Worm (Caenorhabditis elegans) whole organism, young adult: ENCODE measurements around the gene marg-1.
A peak's percentile ranks its signal among the peaks of the same experiment; 100 is the strongest.

ENCODE experiments used
- F10E7.11 ChIP-seq: sonication (generic microtip); optimal IDR thresholded peaks from 2 replicates; lab custom pipeline; 2017; ENCODE audit warnings: mild to moderate bottlenecking, missing genetic modification characterization, moderate library complexity, missing compliant biosample characterization
- F55B11.4 ChIP-seq: sonication (generic microtip); optimal IDR thresholded peaks from 2 replicates; lab custom pipeline; 2016; ENCODE audit warnings: missing compliant biosample characterization, missing genetic modification characterization, borderline replicate concordance; ENCODE audit not compliant: insufficient read depth
- F57A8.1 ChIP-seq: fragments of 200-800 bp; sonication (Bioruptor generic); optimal IDR thresholded peaks from 2 replicates; lab custom pipeline; 2018; ENCODE audit warnings: mild to moderate bottlenecking, missing genetic modification characterization, moderate library complexity, missing compliant biosample characterization
- Y53F4B.3 ChIP-seq: fragments of 200-800 bp; sonication (Bioruptor generic); IDR thresholded peaks from 2 replicates; pipeline ENCODE4 v1.3.6; 2022; ENCODE audit warnings: missing genetic modification reagents, missing genetic modification characterization, missing compliant biosample characterization
- Y53G8AR.9 ChIP-seq: fragments of 200-800 bp; sonication (Bioruptor generic); conservative IDR thresholded peaks from 2 replicates; pipeline ENCODE4 v1.3.6; 2022; ENCODE audit warnings: missing genetic modification reagents, missing genetic modification characterization, missing compliant biosample characterization
- Y56A3A.18 ChIP-seq: fragments of 200-800 bp; sonication (Bioruptor generic); IDR thresholded peaks from 2 replicates; pipeline ENCODE4 v1.3.6; 2022; ENCODE audit warnings: missing genetic modification reagents, missing genetic modification characterization, missing compliant biosample characterization
- Y67H2A.10 ChIP-seq: fragments of 200-800 bp; sonication (Bioruptor generic); conservative IDR thresholded peaks from 2 replicates; pipeline ENCODE4 v1.3.6; 2022; ENCODE audit warnings: missing genetic modification reagents, missing genetic modification characterization, missing compliant biosample characterization
- Y95B8A.8 ChIP-seq: fragments of 200-800 bp; sonication (Bioruptor generic); IDR thresholded peaks from 2 replicates; pipeline ENCODE4 v1.3.6; 2022; ENCODE audit warnings: missing genetic modification reagents, missing genetic modification characterization, missing compliant biosample characterization
- attf-6 ChIP-seq: fragments of 200-800 bp; sonication (Bioruptor generic); IDR thresholded peaks from 2 replicates; pipeline ENCODE4 v1.3.6; 2022; ENCODE audit warnings: missing genetic modification reagents, missing genetic modification characterization, missing compliant biosample characterization
- cebp-1 ChIP-seq, 2 experiments: fragments of 200-800 bp in 1 of 2; sonication (Bioruptor generic) in 1 of 2; sonication (generic microtip) in 1 of 2; IDR thresholded peaks in 1 of 2; optimal IDR thresholded peaks in 1 of 2; 2 replicates each; pipeline versions ENCODE4 v1.3.6 to Lab custom; 2017 to 2022; ENCODE audit warnings: missing compliant biosample characterization in 2 of 2, missing genetic modification characterization in 2 of 2, mild to moderate bottlenecking in 1 of 2, missing genetic modification reagents in 1 of 2, moderate library complexity in 1 of 2
- cebp-2 ChIP-seq: fragments of 200-800 bp; sonication (Bioruptor generic); IDR thresholded peaks from 2 replicates; pipeline ENCODE4 v1.3.6; 2022; ENCODE audit warnings: missing genetic modification characterization, missing compliant biosample characterization
- ceh-100 ChIP-seq: fragments of 200-800 bp; sonication (Bioruptor generic); IDR thresholded peaks from 2 replicates; pipeline ENCODE4 v1.3.6; 2022; ENCODE audit warnings: missing genetic modification reagents, missing genetic modification characterization, missing compliant biosample characterization
- die-1 ChIP-seq: sonication (generic microtip); optimal IDR thresholded peaks from 2 replicates; lab custom pipeline; 2016; ENCODE audit warnings: missing genotype, mild to moderate bottlenecking, missing genetic modification characterization, missing compliant biosample characterization
- dpff-1 ChIP-seq: sonication (generic microtip); optimal IDR thresholded peaks from 2 replicates; lab custom pipeline; 2017; ENCODE audit warnings: mild to moderate bottlenecking, missing genetic modification characterization, missing compliant biosample characterization
- hmg-1.2 ChIP-seq: fragments of 200-800 bp; sonication (Bioruptor generic); IDR thresholded peaks from 2 replicates; pipeline ENCODE4 v1.3.6; 2022; ENCODE audit warnings: missing genetic modification reagents, missing genetic modification characterization, missing compliant biosample characterization
- hmg-20 ChIP-seq: fragments of 200-800 bp; sonication (Bioruptor generic); IDR thresholded peaks from 2 replicates; pipeline ENCODE4 v1.3.6; 2022; ENCODE audit warnings: missing genetic modification reagents, missing genetic modification characterization, missing compliant biosample characterization
- lag-1 ChIP-seq: fragments of 200-800 bp; sonication (Bioruptor generic); IDR thresholded peaks from 2 replicates; pipeline ENCODE4 v1.3.6; 2022; ENCODE audit warnings: missing genetic modification reagents, missing genetic modification characterization, missing compliant biosample characterization
- lin-35 ChIP-seq, 3 experiments: fragments of 150-350 bp in 2 of 3; sonication (generic microtip) in 1 of 3; optimal IDR thresholded peaks; 2 replicates each; lab custom pipeline; 2014 to 2018; ENCODE audit warnings: missing biosample characterization in 3 of 3, missing genetic modification characterization in 3 of 3, missing genetic modification reagents in 3 of 3
- lir-1 ChIP-seq: fragments of 200-800 bp; sonication (Bioruptor generic); conservative IDR thresholded peaks from 2 replicates; pipeline ENCODE4 v1.3.6; 2022; ENCODE audit warnings: missing genetic modification reagents, missing genetic modification characterization, missing compliant biosample characterization
- mel-28 ChIP-seq: sonication (generic microtip); optimal IDR thresholded peaks from 2 replicates; lab custom pipeline; 2016; ENCODE audit warnings: borderline replicate concordance, mild to moderate bottlenecking, missing genetic modification characterization, missing compliant biosample characterization
- mes-4 ChIP-seq: sonication (generic microtip); optimal IDR thresholded peaks from 2 replicates; lab custom pipeline; 2016; ENCODE audit warnings: missing genotype, missing genetic modification characterization, missing compliant biosample characterization
- nfyb-1 ChIP-seq: fragments of 200-800 bp; sonication (Bioruptor generic); IDR thresholded peaks from 2 replicates; pipeline ENCODE4 v1.3.6; 2022; ENCODE audit warnings: missing genetic modification reagents, missing genetic modification characterization, missing compliant biosample characterization
- nhr-80 ChIP-seq: sonication (generic microtip); optimal IDR thresholded peaks from 2 replicates; lab custom pipeline; 2016; ENCODE audit warnings: missing genetic modification characterization, missing compliant biosample characterization
- pbrm-1 ChIP-seq: fragments of 200-800 bp; sonication (Bioruptor generic); IDR thresholded peaks from 2 replicates; pipeline ENCODE4 v1.3.6; 2022; ENCODE audit warnings: missing genetic modification reagents, missing genetic modification characterization, missing compliant biosample characterization
- pha-4 ChIP-seq: fragments of 150-350 bp; sonication (generic microtip); optimal IDR thresholded peaks from 2 replicates; lab custom pipeline; 2014; ENCODE audit warnings: missing biosample characterization, missing genetic modification reagents, missing genetic modification characterization
- rec-8 ChIP-seq, 2 experiments: sonication (generic microtip); optimal IDR thresholded peaks; 2 replicates each; lab custom pipeline; 2016; ENCODE audit warnings: mild to moderate bottlenecking in 2 of 2, missing genetic modification characterization in 2 of 2, missing genetic modification reagents in 2 of 2, missing genotype in 2 of 2, missing biosample characterization in 1 of 2, missing compliant biosample characterization in 1 of 2, moderate library complexity in 1 of 2
- repo-1 ChIP-seq: sonication (generic microtip); optimal IDR thresholded peaks from 2 replicates; lab custom pipeline; 2017; ENCODE audit warnings: mild to moderate bottlenecking, missing genetic modification characterization, missing compliant biosample characterization
- somi-1 ChIP-seq: fragments of 200-800 bp; sonication (Bioruptor generic); optimal IDR thresholded peaks from 2 replicates; lab custom pipeline; 2018; ENCODE audit warnings: mild to moderate bottlenecking, missing genetic modification characterization, missing compliant biosample characterization
- tlf-1 ChIP-seq: fragments of 200-800 bp; sonication (Bioruptor generic); optimal IDR thresholded peaks from 2 replicates; lab custom pipeline; 2018; ENCODE audit warnings: mild to moderate bottlenecking, missing genetic modification characterization, missing compliant biosample characterization
- unc-130 ChIP-seq: sonication (generic microtip); optimal IDR thresholded peaks from 2 replicates; lab custom pipeline; 2016; ENCODE audit warnings: missing genetic modification reagents, missing genetic modification characterization, missing compliant biosample characterization
- unc-62 ChIP-seq: fragments of 150-350 bp; optimal IDR thresholded peaks from 2 replicates; lab custom pipeline; 2014; ENCODE audit warnings: missing biosample characterization, missing genetic modification reagents, missing genetic modification characterization
- zim-3 ChIP-seq: sonication (generic microtip); optimal IDR thresholded peaks from 2 replicates; lab custom pipeline; 2017; ENCODE audit warnings: mild to moderate bottlenecking, missing genetic modification characterization, moderate library complexity, missing compliant biosample characterization
- ztf-18 ChIP-seq: sonication (generic microtip); optimal IDR thresholded peaks from 2 replicates; lab custom pipeline; 2016; ENCODE audit warnings: missing genotype, mild to moderate bottlenecking, missing genetic modification characterization, missing compliant biosample characterization
- ztf-25 ChIP-seq: fragments of 200-800 bp; sonication (Bioruptor generic); IDR thresholded peaks from 2 replicates; pipeline ENCODE4 v1.3.6; 2022; ENCODE audit warnings: missing genetic modification reagents, missing genetic modification characterization, missing compliant biosample characterization

marg-1 gene

ce11 chrX:3819697-3820096 lies 38.8 kb upstream of the marg-1 start:
- no peak for TF ChIP-seq ceh-100
- TF ChIP-seq pha-4 (tag; lab: Kevin White, UChicago) = peak; percentile 63
- no peak for TF ChIP-seq cebp-1 (GFP tag; IDR thresholded peaks at IDR 0.05; lab: Robert Waterston, UW)
- peak; percentile 59 for TF ChIP-seq cebp-1 (tag; optimal IDR thresholded peaks at IDR 0.05; lab: Kevin White, UChicago)

ce11 chrX:3818856-3819524 lies 38.0 kb upstream of the marg-1 start:
- TF ChIP-seq pbrm-1 (GFP tag; lab: Robert Waterston, UW) (no peak), dpff-1 (tag; lab: Kevin White, UChicago) (no peak), mes-4 (tag; lab: Kevin White, UChicago) (no peak), nhr-80 (tag; lab: Kevin White, UChicago) (peak; percentile 35), Y53G8AR.9 (no peak), hmg-1.2 (no peak)

- TF ChIP-seq rec-8 (tag; optimal IDR thresholded peaks at IDR 0.05; lab: Kevin White, UChicago) = no peak
- no peak for TF ChIP-seq F57A8.1
- no peak for TF ChIP-seq nfyb-1 (GFP tag; lab: Robert Waterston, UW)
- TF ChIP-seq nhr-80 (tag; lab: Kevin White, UChicago) = peak; percentile 35
- no peak for TF ChIP-seq zim-3 (tag; lab: Kevin White, UChicago)
- no peak for TF ChIP-seq lin-35 (GFP tag; optimal IDR thresholded peaks at IDR 0.05; lab: Kevin White, UChicago)
- TF ChIP-seq unc-130 (GFP tag; lab: Kevin White, UChicago) = no peak
- TF ChIP-seq lir-1 (GFP tag; lab: Robert Waterston, UW) = no peak
- no peak for TF ChIP-seq ztf-18 (tag; lab: Kevin White, UChicago)
- TF ChIP-seq Y67H2A.10 (GFP tag; lab: Robert Waterston, UW) = no peak
- TF ChIP-seq tlf-1 (GFP tag; lab: Kevin White, UChicago) = no peak
- TF ChIP-seq F55B11.4 (tag; lab: Kevin White, UChicago) = no peak
- TF ChIP-seq mel-28 (tag; lab: Kevin White, UChicago) = no peak
- no peak for TF ChIP-seq repo-1 (tag; lab: Kevin White, UChicago)
- peak; percentile 79 for TF ChIP-seq unc-62
- TF ChIP-seq attf-6 (GFP tag; lab: Robert Waterston, UW) = no peak
- TF ChIP-seq Y56A3A.18 (GFP tag; lab: Robert Waterston, UW) = no peak
- no peak for TF ChIP-seq Y53F4B.3 (GFP tag; lab: Robert Waterston, UW)
- TF ChIP-seq cebp-2 = no peak
- TF ChIP-seq die-1 (tag; lab: Kevin White, UChicago) = no peak
- no peak for TF ChIP-seq lag-1 (GFP tag; lab: Robert Waterston, UW)
- TF ChIP-seq cebp-1 (GFP tag; IDR thresholded peaks at IDR 0.05; lab: Robert Waterston, UW) = no peak
- peak; percentile 72 for TF ChIP-seq cebp-1 (tag; optimal IDR thresholded peaks at IDR 0.05; lab: Kevin White, UChicago)
- TF ChIP-seq somi-1 (GFP tag; lab: Kevin White, UChicago) = no peak
- no peak for TF ChIP-seq ztf-25 (GFP tag; lab: Robert Waterston, UW)
- no peak for TF ChIP-seq Y95B8A.8 (GFP tag; lab: Robert Waterston, UW)
- TF ChIP-seq F10E7.11 (tag; lab: Kevin White, UChicago) = no peak
- TF ChIP-seq hmg-20 (GFP tag; lab: Robert Waterston, UW) = no peak
- TF ChIP-seq, all 124 proteins: peak for 3
These were observed 33.9 kb upstream of the marg-1 start for ce11 chrX:3814827-3815226.
